Worm (Caenorhabditis elegans): ENCODE results near the gene nhr-14.

DNA sequence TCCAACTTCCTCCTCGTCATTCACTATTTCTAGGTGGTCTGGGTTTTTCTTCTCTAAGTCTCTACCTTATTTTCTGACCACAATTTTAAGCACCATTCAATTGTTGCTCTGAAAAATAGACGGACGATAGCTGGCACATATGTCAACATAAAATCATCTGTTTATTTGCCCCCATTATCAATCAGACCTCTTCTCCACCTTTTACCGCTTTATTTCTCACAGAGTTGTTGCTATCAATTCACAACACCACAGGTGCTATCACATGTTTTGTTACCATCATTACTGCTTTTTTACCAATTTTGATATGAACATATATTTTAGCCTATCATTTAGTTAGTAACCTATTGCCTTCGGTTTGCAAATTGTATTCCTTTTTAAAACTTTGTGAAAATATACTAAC, 16.8 kb upstream of the nhr-14 start:
- no peak for TF ChIP-seq W03F9.2 (tag; optimal IDR thresholded peaks at IDR 0.05)
- TF ChIP-seq him-1 (tag; optimal IDR thresholded peaks at IDR 0.05): no peak

Measured in whole organism, L4/young adult.